Fruit fly (Drosophila melanogaster) Kc167 (cell line): Measurements from ENCODE around the gene Fbp1.

Experiments used
- Myc ChIP-seq: fragments of >200 bp; optimal IDR thresholded peaks from 2 replicates; lab custom pipeline; 2017; ENCODE audit warnings: missing external identifiers
- Sin3A ChIP-seq: fragments of >200 bp; optimal IDR thresholded peaks from 2 replicates; lab custom pipeline; 2018; ENCODE audit warnings: missing external identifiers
- h ChIP-seq: fragments of >200 bp; optimal IDR thresholded peaks from 3 replicates; lab custom pipeline; 2018; ENCODE audit warnings: missing external identifiers
- psq ChIP-seq: fragments of >200 bp; optimal IDR thresholded peaks from 2 replicates; lab custom pipeline; 2017; ENCODE audit warnings: missing external identifiers
- ttk ChIP-seq: sonication (Bioruptor generic); optimal IDR thresholded peaks from 2 replicates; lab custom pipeline; 2017; ENCODE audit warnings: missing external identifiers

DNA sequence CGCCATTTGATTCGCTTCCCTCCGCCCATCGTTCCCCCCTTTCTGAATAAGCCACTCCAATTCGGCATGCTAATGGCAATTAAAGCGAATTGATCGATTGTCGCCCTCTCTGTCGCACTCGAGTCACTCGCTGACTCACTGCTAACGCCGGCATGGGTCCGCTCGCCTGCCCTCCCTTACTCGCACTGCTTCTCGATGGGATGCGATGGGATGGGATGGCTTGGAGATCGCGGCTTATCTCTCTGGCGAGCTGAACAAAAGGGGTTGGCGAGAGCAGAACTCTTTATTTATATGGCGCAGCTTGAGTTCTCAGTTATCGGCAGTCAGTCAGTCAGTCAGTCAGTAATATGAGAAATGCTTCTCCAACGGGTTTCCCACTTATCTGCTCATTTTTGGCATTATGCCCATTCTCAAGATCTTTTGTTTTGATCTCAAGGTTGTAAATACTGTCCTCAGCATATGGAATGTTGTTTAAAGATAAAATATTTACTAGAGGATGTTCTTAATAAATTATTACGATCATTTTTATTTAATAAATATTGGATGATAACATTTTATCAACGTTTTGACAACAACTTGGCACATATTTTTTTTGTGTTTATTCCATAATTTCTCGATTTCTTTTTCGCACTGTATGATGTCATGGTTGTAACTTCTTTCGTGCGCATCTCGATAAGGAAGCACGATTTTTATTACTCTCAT, 41.9 kb downstream of the Fbp1 start:
- TF ChIP-seq psq (lab: Kevin White, UChicago) (no peak), Myc (lab: Kevin White, UChicago) (no peak), h (lab: Kevin White, UChicago) (no peak), Sin3A (no peak), ttk (no peak)
